Fruit fly (Drosophila melanogaster) whole organism, embryonic: ENCODE results near the gene asp.

Source experiments
- Bgb ChIP-seq: fragments of 200-800 bp; sonication (Bioruptor generic); IDR thresholded peaks from 2 replicates; pipeline ENCODE4 v1.3.6; 2022; ENCODE audit warnings: missing biosample characterization, missing genetic modification characterization; ENCODE audit not compliant: partially characterized antibody
- Blimp-1 ChIP-seq: fragments of 200-800 bp; sonication (Bioruptor generic); optimal IDR thresholded peaks from 3 replicates; lab custom pipeline; 2018; ENCODE audit warnings: missing biosample characterization, missing genetic modification characterization, mild to moderate bottlenecking, moderate library complexity, missing genetic modification reagents
- CG10565 ChIP-seq: fragments of 200-800 bp; sonication (Bioruptor generic); optimal IDR thresholded peaks from 3 replicates; lab custom pipeline; 2016; ENCODE audit warnings: missing biosample characterization, mild to moderate bottlenecking, missing genetic modification characterization
- CG11093 ChIP-seq: fragments of 200-800 bp; sonication (Bioruptor generic); IDR thresholded peaks from 3 replicates; pipeline ENCODE4 v1.3.6; 2022; ENCODE audit warnings: missing biosample characterization, missing genetic modification characterization
- CG12659 ChIP-seq: fragments of 200-800 bp; sonication (Bioruptor generic); optimal IDR thresholded peaks from 3 replicates; lab custom pipeline; 2017; ENCODE audit warnings: mild to moderate bottlenecking, missing biosample characterization, missing genetic modification reagents, missing genetic modification characterization
- CG13287 ChIP-seq: fragments of 200-800 bp; sonication (Bioruptor generic); IDR thresholded peaks from 2 replicates; pipeline ENCODE4 v1.3.6; 2022; ENCODE audit warnings: missing biosample characterization, missing genetic modification characterization; ENCODE audit not compliant: partially characterized antibody
- CG13296 ChIP-seq: fragments of 200-800 bp; sonication (Bioruptor generic); optimal IDR thresholded peaks from 3 replicates; lab custom pipeline; 2018; ENCODE audit warnings: missing biosample characterization, mild to moderate bottlenecking, missing genetic modification characterization
- CG13624 ChIP-seq: fragments of 200-800 bp; sonication (Bioruptor generic); optimal IDR thresholded peaks from 2 replicates; lab custom pipeline; 2016; ENCODE audit warnings: missing biosample characterization, missing genetic modification characterization
- CG15601 ChIP-seq: fragments of 200-800 bp; sonication (Bioruptor generic); optimal IDR thresholded peaks from 3 replicates; lab custom pipeline; 2019; ENCODE audit warnings: missing biosample characterization, mild to moderate bottlenecking, missing genetic modification characterization, moderate library complexity
- CG17359 ChIP-seq: fragments of 200-800 bp; sonication (Bioruptor generic); optimal IDR thresholded peaks from 3 replicates; lab custom pipeline; 2018; ENCODE audit warnings: missing biosample characterization, mild to moderate bottlenecking, missing genetic modification characterization, moderate library complexity
- CG18764 ChIP-seq: fragments of 200-800 bp; sonication (Bioruptor generic); optimal IDR thresholded peaks from 3 replicates; lab custom pipeline; 2016; ENCODE audit warnings: missing biosample characterization, missing genetic modification characterization
- CG30403 ChIP-seq: fragments of 200-800 bp; sonication (Bioruptor generic); optimal IDR thresholded peaks from 3 replicates; lab custom pipeline; 2016; ENCODE audit warnings: missing biosample characterization, missing genetic modification characterization
- CG3726 ChIP-seq: fragments of 200-800 bp; sonication (Bioruptor generic); IDR thresholded peaks from 3 replicates; pipeline ENCODE4, ENCODE4 v1.3.6; 2022; ENCODE audit warnings: missing biosample characterization, missing genetic modification characterization
- CG7357 ChIP-seq: fragments of 200-800 bp; sonication (Bioruptor generic); IDR thresholded peaks from 3 replicates; pipeline ENCODE4 v1.3.6; 2022; ENCODE audit warnings: missing biosample characterization, missing genetic modification characterization
- CG7372 ChIP-seq: fragments of 200-800 bp; sonication (Bioruptor generic); IDR thresholded peaks from 2 replicates; pipeline ENCODE4 v1.3.6; 2022; ENCODE audit warnings: missing biosample characterization, missing genetic modification characterization
- CG7928 ChIP-seq: fragments of 200-800 bp; sonication (Bioruptor generic); optimal IDR thresholded peaks from 2 replicates; lab custom pipeline; 2017; ENCODE audit warnings: missing biosample characterization, mild to moderate bottlenecking, missing genetic modification characterization
- Camta ChIP-seq: fragments of 200-800 bp; sonication (Bioruptor generic); optimal IDR thresholded peaks from 2 replicates; lab custom pipeline; 2016; ENCODE audit warnings: missing biosample characterization, missing genetic modification characterization
- Dip2 ChIP-seq: fragments of 200-800 bp; sonication (Bioruptor generic); IDR thresholded peaks from 2 replicates; pipeline ENCODE4 v1.3.6; 2022; ENCODE audit warnings: missing biosample characterization, missing genetic modification characterization
- Elba2 ChIP-seq: fragments of 200-800 bp; sonication (Bioruptor generic); optimal IDR thresholded peaks from 3 replicates; lab custom pipeline; 2016; ENCODE audit warnings: missing biosample characterization, missing genetic modification characterization
- MBD-R2 ChIP-seq: fragments of 200-800 bp; sonication (Bioruptor generic); IDR thresholded peaks from 2 replicates; pipeline ENCODE4 v1.3.6; 2022; ENCODE audit warnings: missing biosample characterization, missing genetic modification characterization
- Nf-YA ChIP-seq: fragments of 200-800 bp; sonication (Bioruptor generic); IDR thresholded peaks from 2 replicates; pipeline ENCODE4 v1.3.6; 2022; ENCODE audit warnings: missing biosample characterization, missing genetic modification characterization
- NfI ChIP-seq: fragments of 200-800 bp; sonication (Bioruptor generic); optimal IDR thresholded peaks from 3 replicates; lab custom pipeline; 2018; ENCODE audit warnings: missing biosample characterization, mild to moderate bottlenecking, missing genetic modification characterization, moderate library complexity
- PHDP ChIP-seq: fragments of 200-800 bp; sonication (Bioruptor generic); optimal IDR thresholded peaks from 3 replicates; lab custom pipeline; 2018; ENCODE audit warnings: missing biosample characterization, mild to moderate bottlenecking, missing genetic modification characterization, moderate library complexity
- Six4 ChIP-seq: fragments of 200-800 bp; sonication (Bioruptor generic); optimal IDR thresholded peaks from 2 replicates; lab custom pipeline; 2016; ENCODE audit warnings: missing biosample characterization, missing genetic modification characterization
- Sox102F ChIP-seq: fragments of 200-800 bp; sonication (Bioruptor generic); optimal IDR thresholded peaks from 2 replicates; lab custom pipeline; 2018; ENCODE audit warnings: missing biosample characterization, mild to moderate bottlenecking, missing genetic modification characterization, moderate library complexity
- Stat92E ChIP-seq, 3 experiments: fragments of >200 bp in 2 of 3; fragments of 200-800 bp in 1 of 3; sonication (Bioruptor generic) in 1 of 3; optimal IDR thresholded peaks; 2 replicates each; lab custom pipeline; 2017 to 2019; ENCODE audit warnings: missing biosample characterization in 3 of 3, missing genetic modification characterization in 3 of 3, mild to moderate bottlenecking in 1 of 3, moderate library complexity in 1 of 3
- Taf1 ChIP-seq: fragments of 200-800 bp; sonication (Bioruptor generic); IDR thresholded peaks from 2 replicates; pipeline ENCODE4 v1.3.6; 2022; ENCODE audit warnings: missing biosample characterization, missing genetic modification characterization
- YL-1 ChIP-seq: fragments of 200-800 bp; sonication (Bioruptor generic); optimal IDR thresholded peaks from 3 replicates; lab custom pipeline; 2017; ENCODE audit warnings: missing biosample characterization, mild to moderate bottlenecking, missing genetic modification characterization
- abd-A ChIP-seq: fragments of 200-800 bp; sonication (Bioruptor generic); optimal IDR thresholded peaks from 3 replicates; lab custom pipeline; 2019; ENCODE audit warnings: missing biosample characterization, mild to moderate bottlenecking, missing genetic modification characterization, moderate library complexity
- ci ChIP-seq: fragments of 200-800 bp; sonication (Bioruptor generic); IDR thresholded peaks from 3 replicates; pipeline ENCODE4 v1.3.6; 2022; ENCODE audit warnings: missing biosample characterization, missing genetic modification characterization
- dimm ChIP-seq: fragments of 200-800 bp; sonication (Bioruptor generic); IDR thresholded peaks from 2 replicates; pipeline ENCODE4 v1.3.6; 2022; ENCODE audit warnings: missing biosample characterization, missing genetic modification characterization
- emc ChIP-seq: fragments of 200-800 bp; sonication (Bioruptor generic); optimal IDR thresholded peaks from 2 replicates; lab custom pipeline; 2016; ENCODE audit warnings: missing biosample characterization, missing genetic modification characterization
- gfzf ChIP-seq: fragments of 200-800 bp; sonication (Bioruptor generic); optimal IDR thresholded peaks from 2 replicates; lab custom pipeline; 2016; ENCODE audit warnings: missing biosample characterization, mild to moderate bottlenecking, missing genetic modification characterization, moderate library complexity
- her ChIP-seq: fragments of 200-800 bp; sonication (Bioruptor generic); optimal IDR thresholded peaks from 2 replicates; lab custom pipeline; 2016; ENCODE audit warnings: missing biosample characterization, missing genetic modification characterization
- ind ChIP-seq: fragments of 200-800 bp; sonication (Bioruptor generic); optimal IDR thresholded peaks from 3 replicates; lab custom pipeline; 2016; ENCODE audit warnings: missing biosample characterization, missing genetic modification characterization
- jigr1 ChIP-seq: fragments of 200-800 bp; sonication (Bioruptor generic); IDR thresholded peaks from 3 replicates; pipeline ENCODE4 v1.3.6; 2022; ENCODE audit warnings: missing biosample characterization, missing genetic modification characterization
- knrl ChIP-seq: fragments of 200-800 bp; sonication (Bioruptor generic); IDR thresholded peaks from 3 replicates; pipeline ENCODE4 v1.3.6; 2022; ENCODE audit warnings: missing biosample characterization, missing genetic modification characterization; ENCODE audit not compliant: partially characterized antibody
- lbe ChIP-seq: fragments of 200-800 bp; sonication (Bioruptor generic); optimal IDR thresholded peaks from 2 replicates; lab custom pipeline; 2016; ENCODE audit warnings: missing biosample characterization, mild to moderate bottlenecking, missing genetic modification characterization
- lmd ChIP-seq: fragments of 200-800 bp; sonication (Bioruptor generic); IDR thresholded peaks from 2 replicates; pipeline ENCODE4 v1.3.6; 2022; ENCODE audit warnings: missing biosample characterization, missing genetic modification characterization
- oc ChIP-seq: fragments of 200-800 bp; sonication (Bioruptor generic); optimal IDR thresholded peaks from 2 replicates; lab custom pipeline; 2018; ENCODE audit warnings: missing biosample characterization, mild to moderate bottlenecking, missing genetic modification characterization, moderate library complexity
- pfk ChIP-seq: fragments of 200-800 bp; sonication (Bioruptor generic); optimal IDR thresholded peaks from 2 replicates; lab custom pipeline; 2018; ENCODE audit warnings: missing biosample characterization, mild to moderate bottlenecking, missing genetic modification characterization, moderate library complexity
- sens ChIP-seq: fragments of 200-800 bp; sonication (Bioruptor generic); peaks from one replicate; lab custom pipeline; 2016; ENCODE audit warnings: missing biosample characterization, missing genetic modification characterization
- sim ChIP-seq: fragments of 200-800 bp; sonication (Bioruptor generic); IDR thresholded peaks from 2 replicates; pipeline ENCODE4 v1.3.6; 2022; ENCODE audit warnings: missing biosample characterization, missing genetic modification characterization
- sisA ChIP-seq: fragments of 200-800 bp; sonication (Bioruptor generic); IDR thresholded peaks from 2 replicates; pipeline ENCODE4 v1.3.6; 2022; ENCODE audit warnings: missing biosample characterization, missing genetic modification characterization
- sqz ChIP-seq: fragments of 200-800 bp; sonication (Bioruptor generic); optimal IDR thresholded peaks from 3 replicates; lab custom pipeline; 2018; ENCODE audit warnings: missing biosample characterization, mild to moderate bottlenecking, missing genetic modification characterization
- stwl ChIP-seq: fragments of 200-800 bp; sonication (Bioruptor generic); optimal IDR thresholded peaks from 3 replicates; lab custom pipeline; 2018; ENCODE audit warnings: missing biosample characterization, mild to moderate bottlenecking, missing genetic modification characterization, moderate library complexity
- vnd ChIP-seq: fragments of 200-800 bp; sonication (Bioruptor generic); IDR thresholded peaks from 3 replicates; pipeline ENCODE4 v1.3.6; 2022; ENCODE audit warnings: missing biosample characterization, missing genetic modification characterization; ENCODE audit not compliant: partially characterized antibody
- yki ChIP-seq: fragments of >200 bp; optimal IDR thresholded peaks from 3 replicates; lab custom pipeline; 2018

asp gene

DNA sequence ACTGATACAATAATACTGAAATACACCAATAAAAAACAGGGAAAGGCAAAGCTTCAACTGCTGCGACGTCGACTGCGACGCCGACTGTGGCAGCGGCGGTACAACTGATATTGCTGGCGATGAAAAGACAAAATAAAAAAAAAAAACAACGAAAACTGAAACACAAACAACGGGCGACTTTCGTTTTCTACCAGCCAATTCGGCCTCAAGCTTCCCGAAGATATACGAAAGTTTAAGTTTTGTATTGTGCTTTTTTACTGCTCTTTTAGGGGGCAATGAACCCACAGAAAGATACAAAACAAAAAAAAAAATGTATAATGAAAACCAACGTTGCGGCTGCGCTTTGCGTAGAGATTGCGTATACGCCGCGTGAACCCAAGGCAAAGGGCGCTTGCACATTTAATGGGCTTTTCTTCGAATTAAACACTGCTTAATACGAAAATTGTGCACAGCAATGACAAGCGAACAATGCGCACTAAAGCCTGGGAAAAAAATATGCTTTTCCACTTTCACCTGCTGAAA lies 24.6 kb downstream of the asp start:
- 0 out of 2 replicates have a peak, but pooled peaks have one; percentile 7 for TF ChIP-seq dimm (GFP tag; lab: Robert Waterston, UW)
- peak; percentile 77 for TF ChIP-seq CG7372 (GFP tag; lab: Robert Waterston, UW)
- peak; percentile 23 for TF ChIP-seq oc (tag; lab: Kevin White, UChicago)
- peak; percentile 43 for TF ChIP-seq sqz (GFP tag; lab: Kevin White, UChicago)
- TF ChIP-seq Blimp-1 = peak; percentile 96
- TF ChIP-seq Dip2 (GFP tag; lab: Robert Waterston, UW) = no peak

DNA sequence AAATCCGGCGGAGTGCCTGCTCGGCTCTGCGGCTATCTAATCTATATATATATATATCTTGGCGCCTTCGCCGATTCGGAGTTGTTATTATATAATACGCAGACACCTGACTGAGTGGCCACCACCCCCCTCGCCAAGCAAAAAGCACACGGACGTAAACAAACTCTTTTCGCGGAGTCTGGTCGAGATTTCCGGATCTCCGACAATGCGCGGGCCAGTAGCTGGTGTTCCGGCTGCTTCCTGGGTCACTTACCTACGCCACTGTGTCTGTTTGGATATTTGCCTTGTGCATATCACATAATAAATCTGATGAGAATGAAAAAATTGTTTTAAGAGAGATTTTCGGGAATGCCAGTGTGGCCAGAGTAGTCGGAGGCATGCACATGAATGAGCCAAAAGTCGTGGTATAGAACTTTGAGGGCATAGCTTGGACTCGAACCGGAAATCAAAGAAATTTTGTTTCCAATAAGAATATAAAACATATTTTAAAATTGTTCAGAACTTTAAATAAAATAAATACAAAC lies 33.5 kb downstream of the asp start, which contains the start of gene CG5805:
Gene CG5805, minus strand, starts transcription at position 380 of the 524 bp plus-strand sequence.
- TF ChIP-seq sens (GFP tag; lab: Kevin White, UChicago) (peak; percentile 96), CG7928 (GFP tag; lab: Kevin White, UChicago) (peak; percentile 57), Six4 (peak; percentile 59), stwl (tag; lab: Kevin White, UChicago) (no peak), NfI (GFP tag; lab: Kevin White, UChicago) (peak; percentile 93), ind (GFP tag; lab: Kevin White, UChicago) (peak; percentile 62), knrl (GFP tag; lab: Robert Waterston, UW) (no peak; the same call in 2 of the 3 replicates), jigr1 (GFP tag; lab: Robert Waterston, UW) (no peak), Camta (GFP tag; lab: Kevin White, UChicago) (peak; percentile 77), gfzf (GFP tag; lab: Kevin White, UChicago) (peak; percentile 87), her (GFP tag; lab: Kevin White, UChicago) (peak; percentile 41), lmd (peak; percentile 63), CG11093 (GFP tag; lab: Robert Waterston, UW) (peak; percentile 14; the same call in 1 of the 3 replicates), sisA (GFP tag; lab: Robert Waterston, UW) (no peak), Elba2 (GFP tag; lab: Kevin White, UChicago) (peak; percentile 81), CG13287 (GFP tag; lab: Robert Waterston, UW) (peak; percentile 38; the same call in 1 of the 2 replicates), pfk (peak; percentile 50), sim (peak; percentile 48; the same call in 1 of the 2 replicates), emc (GFP tag; lab: Kevin White, UChicago) (peak; percentile 81), CG3726 (GFP tag; lab: Robert Waterston, UW) (peak; percentile 52; the same call in 1 of the 3 replicates), Bgb (GFP tag; lab: Robert Waterston, UW) (0 out of 2 replicates have a peak, but pooled peaks have one; percentile 29), CG13296 (GFP tag; lab: Kevin White, UChicago) (peak; percentile 89), Stat92E (GFP tag; optimal IDR thresholded peaks at IDR 0.05; lab: Kevin White, UChicago) (peak in 1 of 3 experiments; percentile 40), abd-A (tag; lab: Kevin White, UChicago) (no peak), Nf-YA (GFP tag; lab: Robert Waterston, UW) (peak; percentile 76), CG17359 (tag; lab: Kevin White, UChicago) (peak; percentile 82), YL-1 (GFP tag; lab: Kevin White, UChicago) (peak; percentile 88), CG7357 (GFP tag; lab: Robert Waterston, UW) (peak; percentile 63; the same call in 2 of the 3 replicates), Taf1 (GFP tag; lab: Robert Waterston, UW) (peak; percentile 30; the same call in 1 of the 2 replicates), Sox102F (peak; percentile 61), CG10565 (no peak), CG12659 (GFP tag; lab: Kevin White, UChicago) (peak; percentile 92), CG13624 (GFP tag; lab: Kevin White, UChicago) (peak; percentile 79), CG15601 (tag; lab: Kevin White, UChicago) (peak; percentile 80), PHDP (peak; percentile 87), ci (GFP tag; lab: Robert Waterston, UW) (peak; percentile 97), lbe (GFP tag; lab: Kevin White, UChicago) (no peak), CG30403 (peak; percentile 67), CG18764 (GFP tag; lab: Kevin White, UChicago) (peak; percentile 75), vnd (no peak), MBD-R2 (GFP tag; lab: Robert Waterston, UW) (peak; percentile 75), yki (lab: Kevin White, UChicago) (no peak)
